Fruit fly (Drosophila melanogaster): ENCODE measurements around the gene Ranbp16.
A peak's percentile ranks its signal among the peaks of the same experiment; 100 is the strongest.

Ranbp16 gene

DNA sequence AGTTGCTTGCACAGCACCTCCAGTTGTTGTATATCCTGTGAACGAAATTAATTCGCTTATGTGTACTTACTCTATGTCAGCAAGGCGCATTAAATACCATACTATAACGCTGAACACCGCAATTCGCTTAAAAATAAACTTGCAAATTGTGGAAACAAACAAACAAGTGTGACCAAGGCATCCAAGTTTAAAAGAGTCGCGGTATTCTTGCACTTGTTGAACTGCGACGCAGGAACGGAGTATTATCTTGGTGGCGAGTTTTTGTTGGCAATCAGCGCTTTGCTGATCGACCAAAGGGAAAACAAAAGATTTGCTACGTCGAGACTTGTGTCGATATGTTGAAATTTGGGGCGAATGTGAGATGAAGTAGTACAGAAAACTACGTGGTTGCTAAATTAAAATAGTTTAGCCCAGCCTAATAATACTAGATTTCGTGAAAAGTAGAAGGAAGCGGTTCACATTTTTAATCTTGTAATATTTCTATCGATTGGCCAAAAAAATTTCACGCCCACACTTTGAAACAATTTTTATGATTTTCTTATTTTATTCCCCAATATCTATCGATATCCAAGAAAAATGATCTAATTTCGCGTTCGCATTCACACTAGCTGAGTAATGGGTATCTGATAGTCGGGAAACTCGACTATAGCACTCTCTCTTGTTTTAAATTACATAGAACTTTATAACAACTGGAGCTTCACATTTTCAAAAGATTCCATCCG lies at the start of gene Ranbp16 (continued):
- TF ChIP-seq HLH4C (GFP tag; IDR thresholded peaks at IDR 0.05; ENCODE audit: partially characterized antibody) = peak; percentile 69
- TF ChIP-seq C15 (GFP tag; IDR thresholded peaks at IDR 0.05) = no peak
- TF ChIP-seq ato (GFP tag; IDR thresholded peaks at IDR 0.05; ENCODE audit: partially characterized antibody) = 0 out of 2 replicates have a peak, but pooled peaks have one; percentile 28
- no peak for TF ChIP-seq CG8089 (GFP tag; optimal IDR thresholded peaks at IDR 0.05)
- TF ChIP-seq pb (GFP tag; optimal IDR thresholded peaks at IDR 0.05) = no peak
- TF ChIP-seq CG3995 (GFP tag; optimal IDR thresholded peaks at IDR 0.05) = no peak
- no peak for TF ChIP-seq bigmax (GFP tag; optimal IDR thresholded peaks at IDR 0.05)
- TF ChIP-seq CG1024 (GFP tag; IDR thresholded peaks at IDR 0.05) = peak; percentile 62
- peak; percentile 92 for TF ChIP-seq ssp (GFP tag; IDR thresholded peaks at IDR 0.05)
- peak; percentile 39; the same call in 1 of the 3 replicates for TF ChIP-seq CG6791 (GFP tag; IDR thresholded peaks at IDR 0.05; ENCODE audit: partially characterized antibody)
- TF ChIP-seq tx (GFP tag; optimal IDR thresholded peaks at IDR 0.05) = no peak
- TF ChIP-seq pzg (GFP tag; optimal IDR thresholded peaks at IDR 0.05) = peak; percentile 32
- peak; percentile 68 for TF ChIP-seq CG16813 (GFP tag; IDR thresholded peaks at IDR 0.05; ENCODE audit: partially characterized antibody)
- no peak for TF ChIP-seq schlank (tag; optimal IDR thresholded peaks at IDR 0.05)
- TF ChIP-seq CG11723 (GFP tag; optimal IDR thresholded peaks at IDR 0.05) = peak; percentile 12
- TF ChIP-seq row (GFP tag; IDR thresholded peaks at IDR 0.05) = peak; percentile 54
- no peak for TF ChIP-seq CG11093 (GFP tag; IDR thresholded peaks at IDR 0.05)
- TF ChIP-seq gfzf (GFP tag; optimal IDR thresholded peaks at IDR 0.05) = peak; percentile 62
- peak; percentile 24 for TF ChIP-seq BEAF-32 (GFP tag; optimal IDR thresholded peaks at IDR 0.05)
- no peak for TF ChIP-seq az2 (GFP tag; optimal IDR thresholded peaks at IDR 0.05)
- no peak for TF ChIP-seq bcd (GFP tag; optimal IDR thresholded peaks at IDR 0.05)
- peak; percentile 56 for TF ChIP-seq D19B (GFP tag; optimal IDR thresholded peaks at IDR 0.05)
- TF ChIP-seq GATAe (GFP tag; conservative IDR thresholded peaks at IDR 0.05) = no peak
- TF ChIP-seq ap (GFP tag; IDR thresholded peaks at IDR 0.05) = no peak
- no peak for TF ChIP-seq scrt (GFP tag; optimal IDR thresholded peaks at IDR 0.05)
- no peak for TF ChIP-seq CG5180 (GFP tag; optimal IDR thresholded peaks at IDR 0.05)
- 0 out of 2 replicates have a peak, but pooled peaks have one; percentile 33 for TF ChIP-seq Scr (GFP tag; IDR thresholded peaks at IDR 0.05; ENCODE audit: partially characterized antibody)
- no peak for TF ChIP-seq dati (GFP tag; IDR thresholded peaks at IDR 0.05)
- peak; percentile 13 for TF ChIP-seq stwl (tag; optimal IDR thresholded peaks at IDR 0.05)
- TF ChIP-seq ewg (GFP tag; optimal IDR thresholded peaks at IDR 0.05) = no peak
- no peak for TF ChIP-seq CG4424 (GFP tag; optimal IDR thresholded peaks at IDR 0.05)

DNA sequence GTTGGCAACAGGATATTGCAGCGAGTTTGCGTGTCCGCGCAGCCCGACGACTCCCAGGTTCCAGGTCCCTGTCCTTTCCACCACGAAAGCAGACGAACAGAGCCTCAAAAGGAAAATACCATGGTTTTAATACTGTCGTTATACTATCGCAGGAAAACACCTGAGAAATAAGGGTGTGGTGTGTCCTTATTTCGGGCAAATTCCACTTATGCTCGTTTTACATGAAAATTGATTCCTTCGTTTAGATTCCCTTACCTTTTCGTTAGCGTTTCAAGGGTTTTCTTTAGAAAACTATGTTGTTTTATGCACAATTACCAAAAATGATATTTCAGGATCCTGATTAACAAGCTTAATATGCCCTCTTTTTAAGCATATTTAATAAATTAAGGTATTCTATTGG lies 49.2 kb upstream of the Ranbp16 start, which contains the start of gene Cep164:
Gene Cep164 (minus strand): TSS at position 101 of the 400 bp plus-strand sequence.
- TF ChIP-seq cas (GFP tag; IDR thresholded peaks at IDR 0.05) (no peak), pzg (GFP tag; optimal IDR thresholded peaks at IDR 0.05) (peak; percentile 15), Awh (GFP tag; IDR thresholded peaks at IDR 0.05) (no peak), btn (GFP tag; optimal IDR thresholded peaks at IDR 0.05) (no peak), fu2 (GFP tag; optimal IDR thresholded peaks at IDR 0.05) (no peak), CG17802 (tag; optimal IDR thresholded peaks at IDR 0.05) (peak; percentile 55), nom (GFP tag; optimal IDR thresholded peaks at IDR 0.05) (peak; percentile 6), gfzf (GFP tag; optimal IDR thresholded peaks at IDR 0.05) (peak; percentile 6), pb (GFP tag; optimal IDR thresholded peaks at IDR 0.05) (no peak), Deaf1 (tag; optimal IDR thresholded peaks at IDR 0.05) (peak; percentile 22), CG9609 (GFP tag; optimal IDR thresholded peaks at IDR 0.05) (no peak), lbe (GFP tag; optimal IDR thresholded peaks at IDR 0.05) (no peak), ssp (GFP tag; IDR thresholded peaks at IDR 0.05) (peak; percentile 42; the same call in 1 of the 2 replicates), CG15073 (GFP tag; optimal IDR thresholded peaks at IDR 0.05) (no peak), CG14014 (GFP tag; IDR thresholded peaks at IDR 0.05) (no peak), CG13123 (GFP tag; optimal IDR thresholded peaks at IDR 0.05) (no peak), CG12942 (GFP tag; optimal IDR thresholded peaks at IDR 0.05) (no peak)
